Worm (Caenorhabditis elegans) whole organism, L3 larva: Measurements from ENCODE around the gene srz-15.
A peak's percentile ranks its signal among the peaks of the same experiment; 100 is the strongest.

ENCODE experiments used
- R02D3.7 ChIP-seq: fragments of 150-350 bp; optimal IDR thresholded peaks from 2 replicates; lab custom pipeline; 2014; ENCODE audit warnings: missing biosample characterization, missing genetic modification characterization
- ZK546.5 ChIP-seq: sonication (generic microtip); optimal IDR thresholded peaks from 2 replicates; lab custom pipeline; 2017; ENCODE audit warnings: missing biosample characterization, missing genetic modification characterization
- aly-2 ChIP-seq: fragments of 150-350 bp; optimal IDR thresholded peaks from 2 replicates; lab custom pipeline; 2014; ENCODE audit warnings: missing biosample characterization, missing genetic modification characterization
- ama-1 ChIP-seq: fragments of 150-350 bp; optimal IDR thresholded peaks from 2 replicates; lab custom pipeline; 2018
- ceh-16 ChIP-seq: sonication (generic microtip); optimal IDR thresholded peaks from 2 replicates; lab custom pipeline; 2017; ENCODE audit warnings: missing biosample characterization, missing genetic modification characterization
- ceh-28 ChIP-seq: fragments of 150-350 bp; optimal IDR thresholded peaks from 2 replicates; lab custom pipeline; 2014; ENCODE audit warnings: missing biosample characterization, missing genetic modification reagents, missing genetic modification characterization
- ceh-9 ChIP-seq: sonication (generic microtip); optimal IDR thresholded peaks from 2 replicates; lab custom pipeline; 2018; ENCODE audit warnings: missing biosample characterization, missing genetic modification characterization
- daf-12 ChIP-seq: fragments of 150-350 bp; optimal IDR thresholded peaks from 2 replicates; lab custom pipeline; 2014; ENCODE audit warnings: missing biosample characterization, missing genetic modification reagents, missing genetic modification characterization
- egl-27 ChIP-seq: sonication (generic microtip); optimal IDR thresholded peaks from 4 replicates; lab custom pipeline; 2017; ENCODE audit warnings: missing biosample characterization, missing genetic modification reagents, missing genetic modification characterization
- egl-5 ChIP-seq: fragments of 150-350 bp; optimal IDR thresholded peaks from 2 replicates; lab custom pipeline; 2017; ENCODE audit warnings: missing biosample characterization, missing genetic modification reagents, missing genetic modification characterization, inconsistent platforms
- elt-1 ChIP-seq: fragments of 150-350 bp; optimal IDR thresholded peaks from 2 replicates; lab custom pipeline; 2014; ENCODE audit warnings: missing biosample characterization, missing genetic modification characterization
- elt-2 ChIP-seq: sonication (generic microtip); optimal IDR thresholded peaks from 2 replicates; lab custom pipeline; 2016; ENCODE audit warnings: missing genetic modification reagents, mild to moderate bottlenecking, missing genetic modification characterization, missing compliant biosample characterization
- elt-3 ChIP-seq, 3 experiments: fragments of 150-350 bp in 1 of 3; sonication (generic microtip) in 2 of 3; optimal IDR thresholded peaks; 2 replicates in 2 of 3; 4 replicates in 1 of 3; lab custom pipeline; 2014 to 2017; ENCODE audit warnings: missing biosample characterization in 3 of 3, missing genetic modification characterization in 3 of 3
- eor-1 ChIP-seq, 2 experiments: fragments of 150-350 bp; optimal IDR thresholded peaks; 2 replicates each; lab custom pipeline; 2014 to 2018; ENCODE audit warnings: missing biosample characterization in 2 of 2, missing genetic modification characterization in 2 of 2
- fkh-2 ChIP-seq: fragments of 150-350 bp; optimal IDR thresholded peaks from 2 replicates; lab custom pipeline; 2014; ENCODE audit warnings: missing biosample characterization, missing genetic modification reagents, missing genetic modification characterization
- fos-1 ChIP-seq: fragments of 150-350 bp; optimal IDR thresholded peaks from 2 replicates; lab custom pipeline; 2014; ENCODE audit warnings: missing biosample characterization, missing genetic modification characterization
- jun-1 ChIP-seq: fragments of 150-350 bp; optimal IDR thresholded peaks from 2 replicates; lab custom pipeline; 2014; ENCODE audit warnings: missing biosample characterization, missing genetic modification reagents, missing genetic modification characterization
- lin-15B ChIP-seq: fragments of 150-350 bp; optimal IDR thresholded peaks from 2 replicates; lab custom pipeline; 2014; ENCODE audit warnings: missing biosample characterization, missing genetic modification characterization
- lin-39 ChIP-seq: fragments of 150-350 bp; optimal IDR thresholded peaks from 2 replicates; lab custom pipeline; 2018; ENCODE audit warnings: missing biosample characterization, missing genetic modification reagents, missing genetic modification characterization
- lsy-12 ChIP-seq: sonication (generic microtip); optimal IDR thresholded peaks from 2 replicates; lab custom pipeline; 2016; ENCODE audit warnings: mild to moderate bottlenecking, missing genetic modification characterization, missing compliant biosample characterization
- mdl-1 ChIP-seq: fragments of 150-350 bp; optimal IDR thresholded peaks from 2 replicates; lab custom pipeline; 2014; ENCODE audit warnings: missing biosample characterization, missing genetic modification characterization
- mml-1 ChIP-seq: fragments of 150-350 bp; sonication (generic microtip); optimal IDR thresholded peaks from 3 replicates; lab custom pipeline; 2014; ENCODE audit warnings: missing biosample characterization, missing genetic modification characterization
- nfya-1 ChIP-seq: sonication (generic microtip); optimal IDR thresholded peaks from 2 replicates; lab custom pipeline; 2017; ENCODE audit warnings: missing genetic modification characterization, mild to moderate bottlenecking, missing compliant biosample characterization, antibody characterized with exemption, moderate library complexity; ENCODE audit not compliant: insufficient read depth
- nhr-23 ChIP-seq: fragments of 150-350 bp; optimal IDR thresholded peaks from 2 replicates; lab custom pipeline; 2014; ENCODE audit warnings: missing biosample characterization, missing genetic modification reagents, missing genetic modification characterization
- nhr-237 ChIP-seq: fragments of 150-350 bp; optimal IDR thresholded peaks from 2 replicates; lab custom pipeline; 2014; ENCODE audit warnings: missing biosample characterization, missing genetic modification characterization
- nhr-28 ChIP-seq: fragments of 150-350 bp; optimal IDR thresholded peaks from 2 replicates; lab custom pipeline; 2014; ENCODE audit warnings: missing biosample characterization, missing genetic modification characterization
- nhr-43 ChIP-seq: sonication (generic microtip); optimal IDR thresholded peaks from 2 replicates; lab custom pipeline; 2016; ENCODE audit warnings: mild to moderate bottlenecking, missing genetic modification characterization, missing compliant biosample characterization; ENCODE audit not compliant: poor library complexity, severe bottlenecking
- nhr-67 ChIP-seq: fragments of 150-350 bp; optimal IDR thresholded peaks from 2 replicates; lab custom pipeline; 2014; ENCODE audit warnings: missing biosample characterization, missing genetic modification characterization
- nhr-76 ChIP-seq: fragments of 150-350 bp; sonication (generic microtip); optimal IDR thresholded peaks from 5 replicates; lab custom pipeline; 2014; ENCODE audit warnings: missing biosample characterization, missing genetic modification characterization
- pqm-1 ChIP-seq: fragments of 150-350 bp; optimal IDR thresholded peaks from 2 replicates; lab custom pipeline; 2017; ENCODE audit warnings: missing biosample characterization, missing genetic modification characterization, inconsistent platforms
- sea-2 ChIP-seq: fragments of 150-350 bp; sonication (generic microtip); optimal IDR thresholded peaks from 4 replicates; lab custom pipeline; 2014; ENCODE audit warnings: missing biosample characterization, missing genetic modification reagents, missing genetic modification characterization
- skn-1 ChIP-seq: fragments of 150-350 bp; optimal IDR thresholded peaks from 2 replicates; lab custom pipeline; 2014; ENCODE audit warnings: missing biosample characterization, missing genetic modification characterization
- snpc-4 ChIP-seq: fragments of 150-350 bp; optimal IDR thresholded peaks from 2 replicates; lab custom pipeline; 2014; ENCODE audit warnings: missing biosample characterization, missing genetic modification characterization
- unc-62 ChIP-seq: fragments of 150-350 bp; sonication (generic microtip); optimal IDR thresholded peaks from 4 replicates; lab custom pipeline; 2014; ENCODE audit warnings: missing biosample characterization, missing genetic modification reagents, missing genetic modification characterization
- zag-1 ChIP-seq: fragments of 150-350 bp; optimal IDR thresholded peaks from 2 replicates; lab custom pipeline; 2014; ENCODE audit warnings: missing biosample characterization, missing genetic modification characterization
- ztf-11 ChIP-seq: fragments of 150-350 bp; optimal IDR thresholded peaks from 2 replicates; lab custom pipeline; 2014; ENCODE audit warnings: missing biosample characterization, missing genetic modification characterization

Gene srz-15

ce11 chrIV:12941254-12941653 is 25.7 kb downstream of the srz-15 start, which contains the start of gene dod-24:
Gene dod-24, minus strand, starts transcription at chrIV:12941354.
- TF ChIP-seq elt-2 (tag; lab: Kevin White, UChicago): peak; percentile 5
- TF ChIP-seq eor-1 (tag; optimal IDR thresholded peaks at IDR 0.05; lab: Kevin White, UChicago): no peak

ce11 chrIV:12942633-12943032 is 27.1 kb downstream of the srz-15 start, which contains the start of gene dct-19:
Gene dct-19, plus strand, starts transcription at chrIV:12942933.
- no peak for TF ChIP-seq mml-1 (tag; lab: Kevin White, UChicago)
- no peak for TF ChIP-seq lin-15B (tag; lab: Kevin White, UChicago)
- no peak for TF ChIP-seq aly-2 (tag; lab: Kevin White, UChicago)
- TF ChIP-seq unc-62: no peak
- no peak for TF ChIP-seq mdl-1 (tag; lab: Kevin White, UChicago)
- TF ChIP-seq nhr-43 (tag; lab: Kevin White, UChicago): no peak
- TF ChIP-seq ceh-16 (tag; lab: Kevin White, UChicago): no peak
- TF ChIP-seq skn-1 (tag; lab: Kevin White, UChicago): no peak
- no peak for TF ChIP-seq fkh-2 (tag; lab: Kevin White, UChicago)
- no peak for TF ChIP-seq ceh-9 (tag; lab: Kevin White, UChicago)
- TF ChIP-seq nhr-23 (tag; lab: Kevin White, UChicago): no peak
- no peak for TF ChIP-seq daf-12 (tag; lab: Kevin White, UChicago)
- TF ChIP-seq R02D3.7: no peak
- TF ChIP-seq nhr-76: no peak
- TF ChIP-seq snpc-4 (tag; lab: Kevin White, UChicago): no peak

ce11 chrIV:12946488-12946887 is 30.9 kb downstream of the srz-15 start, which contains the start of gene F55G11.1:
Gene F55G11.1, minus strand, starts transcription at chrIV:12946588.
- TF ChIP-seq ceh-9 (tag; lab: Kevin White, UChicago) (no peak), sea-2 (no peak), mml-1 (tag; lab: Kevin White, UChicago) (no peak), mdl-1 (tag; lab: Kevin White, UChicago) (no peak), snpc-4 (tag; lab: Kevin White, UChicago) (no peak), nhr-28 (no peak), fos-1 (tag; lab: Kevin White, UChicago) (no peak), elt-1 (tag; lab: Kevin White, UChicago) (no peak), lin-39 (tag; lab: Kevin White, UChicago) (no peak), nhr-67 (tag; lab: Kevin White, UChicago) (no peak), egl-5 (tag; lab: Kevin White, UChicago) (no peak)

ce11 chrIV:12948470-12948869 is 32.9 kb downstream of the srz-15 start, which contains the start of gene F55G11.10:
Gene F55G11.10, plus strand, starts transcription at chrIV:12948770.
- TF ChIP-seq nhr-67 (tag; lab: Kevin White, UChicago) (no peak), nfya-1 (tag; lab: Kevin White, UChicago) (no peak), R02D3.7 (no peak), egl-27 (tag; lab: Kevin White, UChicago) (no peak), ama-1 (lab: Kevin White, UChicago) (no peak), sea-2 (no peak), pqm-1 (tag; lab: Kevin White, UChicago) (no peak), lsy-12 (tag; lab: Kevin White, UChicago) (no peak), ZK546.5 (no peak), snpc-4 (tag; lab: Kevin White, UChicago) (no peak), lin-39 (tag; lab: Kevin White, UChicago) (no peak), eor-1 (tag; optimal IDR thresholded peaks at IDR 0.05; lab: Kevin White, UChicago) (no peak), nhr-237 (tag; lab: Kevin White, UChicago) (no peak)

- TF ChIP-seq elt-3 (tag; optimal IDR thresholded peaks at IDR 0.05; lab: Kevin White, UChicago): no peak
- no peak for TF ChIP-seq nhr-43 (tag; lab: Kevin White, UChicago)
- no peak for TF ChIP-seq zag-1
- no peak for TF ChIP-seq elt-1 (tag; lab: Kevin White, UChicago)
- TF ChIP-seq jun-1 (tag; lab: Kevin White, UChicago): no peak
- no peak for TF ChIP-seq aly-2 (tag; lab: Kevin White, UChicago)
- TF ChIP-seq ztf-11 (tag; lab: Kevin White, UChicago): no peak
- no peak for TF ChIP-seq nfya-1 (tag; lab: Kevin White, UChicago)
- no peak for TF ChIP-seq ceh-28
- no peak for TF ChIP-seq fkh-2 (tag; lab: Kevin White, UChicago)
- no peak for TF ChIP-seq snpc-4 (tag; lab: Kevin White, UChicago)
- TF ChIP-seq fos-1 (tag; lab: Kevin White, UChicago): no peak
- no peak for TF ChIP-seq ceh-16 (tag; lab: Kevin White, UChicago)
- no peak for TF ChIP-seq ceh-9 (tag; lab: Kevin White, UChicago)
These were observed 42.2 kb downstream of the srz-15 start, which contains the start of gene F55G11.6 for ce11 chrIV:12957730-12958129. Gene F55G11.6, plus strand, starts transcription at chrIV:12958030.
